Worm (Caenorhabditis elegans): ENCODE measurements around the gene F42A9.8.

DNA sequence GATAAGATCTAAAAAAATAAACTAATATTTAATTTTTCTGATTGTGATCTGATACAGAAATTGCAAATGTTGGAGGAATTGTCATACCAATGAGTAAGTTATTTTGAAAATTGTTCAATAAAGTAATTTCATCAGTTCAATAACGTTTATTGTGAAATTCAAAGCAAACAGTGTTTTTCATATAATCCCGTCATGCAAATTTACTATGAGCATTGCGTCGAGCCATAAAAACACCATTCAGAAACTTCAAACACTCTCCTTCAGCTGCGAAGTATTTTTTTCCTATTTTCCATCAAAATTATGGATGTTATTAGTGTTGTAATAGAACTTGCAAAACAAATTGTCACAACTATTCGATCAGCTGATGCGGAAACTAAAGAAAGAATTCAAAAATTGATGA is 33.2 kb upstream of the F42A9.8 start, which contains the start of gene C49C8.8:
- no peak for TF ChIP-seq nhr-76 (tag; optimal IDR thresholded peaks at IDR 0.05)
- TF ChIP-seq lsy-2 (tag; optimal IDR thresholded peaks at IDR 0.05), result no peak
- TF ChIP-seq unc-120 (tag; optimal IDR thresholded peaks at IDR 0.05; ENCODE audit: poor library complexity, severe bottlenecking), result no peak
- TF ChIP-seq nhr-28 (tag; optimal IDR thresholded peaks at IDR 0.05), result no peak
- no peak for TF ChIP-seq lin-32 (GFP tag; optimal IDR thresholded peaks at IDR 0.05)
- no peak for TF ChIP-seq nhr-12 (tag; optimal IDR thresholded peaks at IDR 0.05)
- no peak for TF ChIP-seq elt-3 (tag; optimal IDR thresholded peaks at IDR 0.05)
- no peak for TF ChIP-seq ces-1 (GFP tag; optimal IDR thresholded peaks at IDR 0.05)
- TF ChIP-seq ceh-83 (GFP tag; optimal IDR thresholded peaks at IDR 0.05), result no peak
- no peak for TF ChIP-seq drap-1 (GFP tag; optimal IDR thresholded peaks at IDR 0.05)
- TF ChIP-seq unc-62 (GFP tag; optimal IDR thresholded peaks at IDR 0.05), result no peak
- TF ChIP-seq snpc-4 (tag; optimal IDR thresholded peaks at IDR 0.05), result no peak
- no peak for TF ChIP-seq unc-39 (tag; optimal IDR thresholded peaks at IDR 0.05)
- TF ChIP-seq zip-8 (tag; optimal IDR thresholded peaks at IDR 0.05), result no peak
